Worm (Caenorhabditis elegans): ENCODE data around the gene abts-4.

DNA sequence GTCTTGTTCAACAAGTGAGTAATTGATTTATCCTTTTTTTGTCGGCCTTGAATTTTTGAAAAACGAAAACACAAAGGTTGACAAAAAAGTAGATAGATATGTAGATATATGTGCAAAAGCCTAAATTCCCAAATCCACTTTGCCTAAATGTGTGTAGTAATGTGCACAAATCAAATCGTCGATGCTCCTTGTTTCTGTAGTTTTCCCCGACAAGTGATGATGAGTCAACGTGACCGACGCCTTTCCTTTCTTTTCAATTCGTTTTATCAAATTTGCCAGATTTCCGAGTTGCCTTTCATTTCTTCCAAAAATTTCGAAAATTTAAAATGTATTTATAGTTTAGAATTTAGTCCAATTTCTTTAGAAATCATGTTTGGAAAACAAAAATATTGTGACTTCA is 56.4 kb downstream of the abts-4 start:
- TF ChIP-seq unc-62 (GFP tag; optimal IDR thresholded peaks at IDR 0.05) (no peak), lin-35 (GFP tag; optimal IDR thresholded peaks at IDR 0.05) (no peak), ceh-88 (GFP tag; IDR thresholded peaks at IDR 0.05) (no peak), unc-30 (tag; optimal IDR thresholded peaks at IDR 0.05) (no peak), egl-27 (tag; optimal IDR thresholded peaks at IDR 0.05) (no peak), skn-1 (tag; optimal IDR thresholded peaks at IDR 0.05) (no peak)
